Fruit fly (Drosophila melanogaster): ENCODE measurements around the gene CG13728.

DNA sequence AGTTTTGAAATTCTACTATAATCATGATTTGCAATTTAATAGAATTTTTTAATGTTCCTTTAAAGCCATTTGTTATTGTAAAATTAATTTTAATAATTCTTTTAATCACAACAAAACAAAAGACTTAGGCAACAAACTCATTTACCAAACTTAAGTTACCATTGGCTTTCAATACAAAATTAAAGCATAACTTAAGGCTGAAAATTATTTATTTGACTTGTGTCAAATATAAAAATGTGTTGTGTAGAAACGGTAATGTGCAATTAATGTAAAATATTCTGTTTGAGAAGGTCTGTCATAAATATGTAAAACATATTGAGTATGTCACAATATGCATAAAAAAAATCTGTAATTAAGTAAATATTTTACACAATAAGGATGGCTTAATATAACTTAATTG, 24.5 kb upstream of the CG13728 start:
- no peak for TF ChIP-seq CG6276 (GFP tag; optimal IDR thresholded peaks at IDR 0.05)
- no peak for TF ChIP-seq OdsH (GFP tag; optimal IDR thresholded peaks at IDR 0.05)
- no peak for TF ChIP-seq CG10669 (GFP tag; optimal IDR thresholded peaks at IDR 0.05)
- TF ChIP-seq Gug (GFP tag; IDR thresholded peaks at IDR 0.05), result no peak
- no peak for TF ChIP-seq CG3032 (tag; optimal IDR thresholded peaks at IDR 0.05)
- TF ChIP-seq Hr39 (GFP tag; optimal IDR thresholded peaks at IDR 0.05), result no peak
- TF ChIP-seq CG8319 (GFP tag; optimal IDR thresholded peaks at IDR 0.05), result no peak
- no peak for TF ChIP-seq achi (GFP tag; optimal IDR thresholded peaks at IDR 0.05)
- no peak for TF ChIP-seq CG8632 (GFP tag; optimal IDR thresholded peaks at IDR 0.05)

Measured in whole organism, prepupa.